Worm (Caenorhabditis elegans) whole organism, L4 larva: Measurements from ENCODE around the gene F59A6.2.
A peak's percentile ranks its signal among the peaks of the same experiment; 100 is the strongest.

Source experiments
- ama-1 ChIP-seq: fragments of 150-350 bp; optimal IDR thresholded peaks from 2 replicates; lab custom pipeline; 2014; ENCODE audit warnings: inconsistent platforms, mixed read lengths
- cey-2 ChIP-seq: sonication (generic microtip); optimal IDR thresholded peaks from 3 replicates; lab custom pipeline; 2017; ENCODE audit warnings: missing genetic modification characterization, mild to moderate bottlenecking, missing compliant biosample characterization, antibody characterized with exemption, borderline replicate concordance; ENCODE audit not compliant: insufficient read depth
- daf-19 ChIP-seq: fragments of 200-800 bp; sonication (Bioruptor generic); conservative IDR thresholded peaks from 2 replicates; pipeline ENCODE4 v1.3.6; 2022; ENCODE audit warnings: missing genetic modification characterization, missing compliant biosample characterization
- egl-27 ChIP-seq: sonication (generic microtip); optimal IDR thresholded peaks from 3 replicates; lab custom pipeline; 2017; ENCODE audit warnings: missing biosample characterization, missing genetic modification reagents, missing genetic modification characterization
- lir-3 ChIP-seq: sonication (generic microtip); optimal IDR thresholded peaks from 2 replicates; lab custom pipeline; 2016; ENCODE audit warnings: mild to moderate bottlenecking, missing genetic modification characterization, missing compliant biosample characterization
- lsy-2 ChIP-seq, 2 experiments: fragments of 150-350 bp in 1 of 2; sonication (generic microtip) in 1 of 2; optimal IDR thresholded peaks; 2 replicates each; lab custom pipeline; 2014 to 2017; ENCODE audit warnings: missing biosample characterization in 2 of 2, missing genetic modification characterization in 2 of 2
- mdl-1 ChIP-seq, 2 experiments: fragments of 150-350 bp in 1 of 2; sonication (generic microtip) in 1 of 2; optimal IDR thresholded peaks; 2 replicates each; lab custom pipeline; 2014 to 2017; ENCODE audit warnings: missing biosample characterization in 2 of 2, missing genetic modification characterization in 2 of 2
- nhr-237 ChIP-seq: sonication (generic microtip); optimal IDR thresholded peaks from 2 replicates; lab custom pipeline; 2017; ENCODE audit warnings: missing biosample characterization, missing genetic modification characterization
- nhr-25 ChIP-seq: sonication (generic microtip); optimal IDR thresholded peaks from 2 replicates; lab custom pipeline; 2017; ENCODE audit warnings: missing genetic modification characterization, mild to moderate bottlenecking, missing compliant biosample characterization, antibody characterized with exemption, moderate library complexity, borderline replicate concordance; ENCODE audit not compliant: insufficient read depth
- nhr-28 ChIP-seq: fragments of 150-350 bp; optimal IDR thresholded peaks from 2 replicates; lab custom pipeline; 2014; ENCODE audit warnings: missing biosample characterization, missing genetic modification characterization
- saeg-2 ChIP-seq: fragments of 200-800 bp; sonication (Bioruptor generic); IDR thresholded peaks from 2 replicates; pipeline ENCODE4 v1.3.6; 2022; ENCODE audit warnings: missing genetic modification reagents, missing genetic modification characterization, missing compliant biosample characterization
- snpc-4 ChIP-seq: fragments of 150-350 bp; optimal IDR thresholded peaks from 2 replicates; lab custom pipeline; 2014; ENCODE audit warnings: missing biosample characterization, missing genetic modification characterization
- unc-62 ChIP-seq, 3 experiments: fragments of 150-350 bp in 1 of 3; sonication (generic microtip); optimal IDR thresholded peaks in 2 of 3; peaks in 1 of 3; 1 replicate in 1 of 3; 2 replicates in 2 of 3; lab custom pipeline; 2014 to 2017; ENCODE audit warnings: missing biosample characterization in 3 of 3, missing genetic modification characterization in 3 of 3, missing genetic modification reagents in 3 of 3, missing genotype in 1 of 3

DNA sequence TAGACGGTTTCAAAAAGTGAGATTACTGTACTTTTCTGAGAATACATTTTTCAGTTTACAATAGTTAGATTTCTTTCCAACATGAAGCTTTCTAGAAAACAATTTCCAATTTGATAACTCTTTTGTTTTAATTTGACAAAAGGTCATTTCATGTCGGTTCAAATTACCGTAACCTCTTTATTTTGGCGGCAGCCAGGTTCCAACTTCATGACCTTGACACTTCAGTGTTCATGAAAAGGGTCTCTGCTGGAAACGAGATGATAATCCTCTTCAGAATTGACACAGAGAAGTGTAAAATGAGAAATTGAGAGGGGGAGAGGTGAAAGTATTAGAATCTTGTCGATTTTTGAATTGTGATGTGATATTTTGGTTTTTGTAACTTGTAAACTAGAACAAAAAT is 7.0 kb downstream of the F59A6.2 start:
- no peak for TF ChIP-seq nhr-237 (tag; lab: Kevin White, UChicago)
- no peak for TF ChIP-seq egl-27 (tag; lab: Kevin White, UChicago)
- TF ChIP-seq saeg-2 = no peak
- no peak for TF ChIP-seq cey-2
- TF ChIP-seq snpc-4 (tag; lab: Kevin White, UChicago) = no peak
- no peak for TF ChIP-seq ama-1
- no peak for TF ChIP-seq daf-19 (GFP tag; lab: Robert Waterston, UW)
- TF ChIP-seq lir-3 (tag; lab: Kevin White, UChicago) = no peak
- TF ChIP-seq lsy-2 (tag; optimal IDR thresholded peaks at IDR 0.05; lab: Kevin White, UChicago) = peak in 1 of 2 experiments; percentile 9
- TF ChIP-seq nhr-28 = no peak
- peak; percentile 41 for TF ChIP-seq nhr-25 (tag; lab: Kevin White, UChicago)
- TF ChIP-seq mdl-1 (tag; optimal IDR thresholded peaks at IDR 0.05; lab: Kevin White, UChicago) = no peak
- no peak for TF ChIP-seq unc-62 (GFP tag; optimal IDR thresholded peaks at IDR 0.05 in 1 of 2; lab: Kevin White, UChicago)
- TF ChIP-seq unc-62 (tag; optimal IDR thresholded peaks at IDR 0.05; lab: Kevin White, UChicago) = no peak
